Fruit fly (Drosophila melanogaster) whole organism, embryonic: ENCODE results near the gene Glys.
A peak's percentile ranks its signal among the peaks of the same experiment; 100 is the strongest.

Experiments used
- Atf-2 ChIP-seq: fragments of 200-800 bp; sonication (Bioruptor generic); optimal IDR thresholded peaks from 2 replicates; lab custom pipeline; 2016; ENCODE audit warnings: missing biosample characterization, missing genetic modification characterization
- Awh ChIP-seq: fragments of 200-800 bp; sonication (Bioruptor generic); IDR thresholded peaks from 2 replicates; pipeline ENCODE4, ENCODE4 v1.3.6; 2022; ENCODE audit warnings: missing biosample characterization, missing genetic modification characterization
- C15 ChIP-seq: fragments of 200-800 bp; sonication (Bioruptor generic); IDR thresholded peaks from 3 replicates; pipeline ENCODE4 v1.3.6; 2022; ENCODE audit warnings: missing biosample characterization, missing genetic modification characterization
- CG10274 ChIP-seq: fragments of 200-800 bp; sonication (Bioruptor generic); optimal IDR thresholded peaks from 3 replicates; lab custom pipeline; 2017; ENCODE audit warnings: missing biosample characterization, mild to moderate bottlenecking, missing genetic modification characterization
- CG10543 ChIP-seq: fragments of 200-800 bp; sonication (Bioruptor generic); optimal IDR thresholded peaks from 3 replicates; lab custom pipeline; 2017; ENCODE audit warnings: missing biosample characterization, mild to moderate bottlenecking, missing genetic modification characterization, moderate library complexity
- CG11085 ChIP-seq: fragments of 200-800 bp; sonication (Bioruptor generic); IDR thresholded peaks from 2 replicates; pipeline ENCODE4 v1.3.6; 2022; ENCODE audit warnings: missing biosample characterization, missing genetic modification characterization
- CG11504 ChIP-seq: fragments of 200-800 bp; sonication (Bioruptor generic); optimal IDR thresholded peaks from 3 replicates; lab custom pipeline; 2019; ENCODE audit warnings: missing biosample characterization, mild to moderate bottlenecking, missing genetic modification characterization, moderate library complexity
- CG12104 ChIP-seq: fragments of 200-800 bp; sonication (Bioruptor generic); optimal IDR thresholded peaks from 3 replicates; lab custom pipeline; 2016; ENCODE audit warnings: missing biosample characterization, missing genetic modification characterization
- CG12744 ChIP-seq: fragments of 200-800 bp; sonication (Bioruptor generic); optimal IDR thresholded peaks from 2 replicates; lab custom pipeline; 2016; ENCODE audit warnings: missing biosample characterization, missing genetic modification characterization
- CG12769 ChIP-seq: fragments of 200-800 bp; sonication (Bioruptor generic); optimal IDR thresholded peaks from 2 replicates; lab custom pipeline; 2019; ENCODE audit warnings: missing biosample characterization, mild to moderate bottlenecking, missing genetic modification characterization, moderate library complexity
- CG14014 ChIP-seq: fragments of 200-800 bp; sonication (Bioruptor generic); IDR thresholded peaks from 2 replicates; pipeline ENCODE4 v1.3.6; 2022; ENCODE audit warnings: missing biosample characterization, missing genetic modification characterization
- CG18262 ChIP-seq: fragments of 200-800 bp; optimal IDR thresholded peaks from 3 replicates; lab custom pipeline; 2019; ENCODE audit warnings: missing biosample characterization, mild to moderate bottlenecking, missing genetic modification characterization, moderate library complexity
- CG18599 ChIP-seq: fragments of 200-800 bp; sonication (Bioruptor generic); optimal IDR thresholded peaks from 3 replicates; lab custom pipeline; 2017; ENCODE audit warnings: missing biosample characterization, missing genetic modification characterization, mild to moderate bottlenecking, moderate library complexity, missing genetic modification reagents
- CG2678 ChIP-seq: fragments of 200-800 bp; sonication (Bioruptor generic); optimal IDR thresholded peaks from 3 replicates; lab custom pipeline; 2019; ENCODE audit warnings: missing biosample characterization, mild to moderate bottlenecking, missing genetic modification characterization, moderate library complexity
- CG31388 ChIP-seq: fragments of 200-800 bp; sonication (Bioruptor generic); optimal IDR thresholded peaks from 2 replicates; lab custom pipeline; 2016; ENCODE audit warnings: missing biosample characterization, missing genetic modification characterization
- CG32772 ChIP-seq: fragments of 200-800 bp; sonication (Bioruptor generic); IDR thresholded peaks from 2 replicates; pipeline ENCODE4 v1.3.6; 2022; ENCODE audit warnings: missing biosample characterization, missing genetic modification characterization
- CG33557 ChIP-seq: fragments of 200-800 bp; sonication (Bioruptor generic); optimal IDR thresholded peaks from 2 replicates; lab custom pipeline; 2019; ENCODE audit warnings: missing biosample characterization, mild to moderate bottlenecking, missing genetic modification characterization, moderate library complexity
- CG5180 ChIP-seq: fragments of 200-800 bp; sonication (Bioruptor generic); optimal IDR thresholded peaks from 3 replicates; lab custom pipeline; 2017; ENCODE audit warnings: missing biosample characterization, missing genetic modification characterization, mild to moderate bottlenecking, moderate library complexity, missing genetic modification reagents
- CG8478 ChIP-seq: fragments of >200 bp; optimal IDR thresholded peaks from 2 replicates; lab custom pipeline; 2018
- CG8924 ChIP-seq: fragments of 200-800 bp; optimal IDR thresholded peaks from 3 replicates; lab custom pipeline; 2019; ENCODE audit warnings: missing biosample characterization, mild to moderate bottlenecking, missing genetic modification characterization, moderate library complexity
- CG9876 ChIP-seq: fragments of 200-800 bp; sonication (Bioruptor generic); optimal IDR thresholded peaks from 2 replicates; lab custom pipeline; 2016; ENCODE audit warnings: missing biosample characterization, missing genetic modification characterization
- Camta ChIP-seq: fragments of 200-800 bp; sonication (Bioruptor generic); optimal IDR thresholded peaks from 2 replicates; lab custom pipeline; 2016; ENCODE audit warnings: missing biosample characterization, missing genetic modification characterization
- Fer3 ChIP-seq: fragments of 200-800 bp; sonication (Bioruptor generic); optimal IDR thresholded peaks from 2 replicates; lab custom pipeline; 2018; ENCODE audit warnings: missing biosample characterization, mild to moderate bottlenecking, missing genetic modification characterization, moderate library complexity
- Hmx ChIP-seq: fragments of 200-800 bp; sonication (Bioruptor generic); optimal IDR thresholded peaks from 2 replicates; lab custom pipeline; 2016; ENCODE audit warnings: missing biosample characterization, missing genetic modification characterization
- MESR4 ChIP-seq: fragments of 200-800 bp; sonication (Bioruptor generic); optimal IDR thresholded peaks from 2 replicates; lab custom pipeline; 2018; ENCODE audit warnings: missing biosample characterization, mild to moderate bottlenecking, missing genetic modification characterization, moderate library complexity
- Max ChIP-seq: fragments of 200-800 bp; sonication (Bioruptor generic); optimal IDR thresholded peaks from 2 replicates; lab custom pipeline; 2016; ENCODE audit warnings: missing biosample characterization, mild to moderate bottlenecking, missing genetic modification characterization
- NC2β ChIP-seq: fragments of 200-800 bp; sonication (Bioruptor generic); optimal IDR thresholded peaks from 2 replicates; lab custom pipeline; 2016; ENCODE audit warnings: missing biosample characterization, missing genetic modification characterization
- PHDP ChIP-seq: fragments of 200-800 bp; sonication (Bioruptor generic); optimal IDR thresholded peaks from 3 replicates; lab custom pipeline; 2018; ENCODE audit warnings: missing biosample characterization, mild to moderate bottlenecking, missing genetic modification characterization, moderate library complexity
- Spps ChIP-seq: fragments of 200-800 bp; sonication (Bioruptor generic); optimal IDR thresholded peaks from 2 replicates; lab custom pipeline; 2018; ENCODE audit warnings: missing biosample characterization, mild to moderate bottlenecking, missing genetic modification characterization
- Sry-δ ChIP-seq: fragments of 200-800 bp; sonication (Bioruptor generic); optimal IDR thresholded peaks from 2 replicates; lab custom pipeline; 2016; ENCODE audit warnings: missing biosample characterization, missing genetic modification characterization
- al ChIP-seq: fragments of 200-800 bp; sonication (Bioruptor generic); IDR thresholded peaks from 2 replicates; pipeline ENCODE4 v1.3.6; 2022; ENCODE audit warnings: missing biosample characterization, missing genetic modification characterization
- ara ChIP-seq: fragments of 200-800 bp; sonication (Bioruptor generic); IDR thresholded peaks from 2 replicates; pipeline ENCODE4 v1.3.6; 2022; ENCODE audit warnings: missing biosample characterization, missing genetic modification characterization
- ase ChIP-seq: fragments of 200-800 bp; sonication (Bioruptor generic); IDR thresholded peaks from 3 replicates; pipeline ENCODE4 v1.3.6; 2022; ENCODE audit warnings: missing biosample characterization, missing genetic modification characterization
- crc ChIP-seq: fragments of 200-800 bp; sonication (Bioruptor generic); optimal IDR thresholded peaks from 2 replicates; lab custom pipeline; 2016; ENCODE audit warnings: missing biosample characterization, missing genetic modification characterization
- crol ChIP-seq: fragments of 200-800 bp; sonication (Bioruptor generic); IDR thresholded peaks from 2 replicates; pipeline ENCODE4 v1.3.6; 2022; ENCODE audit warnings: missing biosample characterization, missing genetic modification characterization
- disco-r ChIP-seq: fragments of 200-800 bp; sonication (Bioruptor generic); optimal IDR thresholded peaks from 2 replicates; lab custom pipeline; 2016; ENCODE audit warnings: missing biosample characterization, missing genetic modification characterization
- emc ChIP-seq: fragments of 200-800 bp; sonication (Bioruptor generic); optimal IDR thresholded peaks from 2 replicates; lab custom pipeline; 2016; ENCODE audit warnings: missing biosample characterization, missing genetic modification characterization
- h ChIP-seq: fragments of >200 bp; optimal IDR thresholded peaks from 2 replicates; lab custom pipeline; 2017
- hbn ChIP-seq: fragments of 200-800 bp; sonication (Bioruptor generic); IDR thresholded peaks from 2 replicates; pipeline ENCODE4 v1.3.6; 2022; ENCODE audit warnings: missing biosample characterization, missing genetic modification characterization; ENCODE audit not compliant: partially characterized antibody
- hkb ChIP-seq, 2 experiments: fragments of 200-800 bp in 1 of 2; fragments of >200 bp in 1 of 2; sonication (Bioruptor generic) in 1 of 2; IDR thresholded peaks in 1 of 2; optimal IDR thresholded peaks in 1 of 2; 2 replicates each; pipeline versions ENCODE4 v1.3.6 to Lab custom; 2017 to 2022; ENCODE audit warnings: missing biosample characterization in 1 of 2, missing genetic modification characterization in 1 of 2
- insv ChIP-seq, 2 experiments: fragments of 200-800 bp; sonication (Bioruptor generic); optimal IDR thresholded peaks; 3 replicates each; lab custom pipeline; 2016 to 2018; ENCODE audit warnings: missing biosample characterization in 2 of 2, missing genetic modification characterization in 2 of 2
- lilli ChIP-seq: fragments of 200-800 bp; sonication (Bioruptor generic); optimal IDR thresholded peaks from 3 replicates; lab custom pipeline; 2016; ENCODE audit warnings: missing biosample characterization, missing genetic modification characterization
- mirr ChIP-seq: fragments of 200-800 bp; sonication (Bioruptor generic); optimal IDR thresholded peaks from 3 replicates; lab custom pipeline; 2018; ENCODE audit warnings: missing biosample characterization, mild to moderate bottlenecking, missing genetic modification characterization
- p53 ChIP-seq: fragments of 200-800 bp; sonication (Bioruptor generic); optimal IDR thresholded peaks from 2 replicates; lab custom pipeline; 2016; ENCODE audit warnings: missing biosample characterization, missing genetic modification characterization
- pho ChIP-seq: fragments of 200-800 bp; sonication (Bioruptor generic); optimal IDR thresholded peaks from 2 replicates; lab custom pipeline; 2016; ENCODE audit warnings: missing biosample characterization, missing genetic modification characterization
- ranshi ChIP-seq: fragments of 200-800 bp; sonication (Bioruptor generic); IDR thresholded peaks from 2 replicates; pipeline ENCODE4 v1.3.6; 2022; ENCODE audit warnings: missing biosample characterization, missing genetic modification characterization
- sens ChIP-seq: fragments of 200-800 bp; sonication (Bioruptor generic); peaks from one replicate; lab custom pipeline; 2016; ENCODE audit warnings: missing biosample characterization, missing genetic modification characterization
- ssp ChIP-seq: fragments of 200-800 bp; sonication (Bioruptor generic); IDR thresholded peaks from 2 replicates; pipeline ENCODE4 v1.3.6; 2022; ENCODE audit warnings: missing biosample characterization, missing genetic modification characterization
- unc-4 ChIP-seq: fragments of 200-800 bp; sonication (Bioruptor generic); IDR thresholded peaks from 2 replicates; pipeline ENCODE4 v1.3.6; 2022; ENCODE audit warnings: missing biosample characterization, missing genetic modification characterization; ENCODE audit not compliant: partially characterized antibody
- usp ChIP-seq: fragments of >200 bp; optimal IDR thresholded peaks from 2 replicates; lab custom pipeline; 2017; ENCODE audit warnings: missing biosample characterization, missing genetic modification characterization
- zfh2 ChIP-seq: fragments of 200-800 bp; sonication (Bioruptor generic); optimal IDR thresholded peaks from 2 replicates; lab custom pipeline; 2016; ENCODE audit warnings: missing biosample characterization, missing genetic modification characterization

Glys gene

DNA sequence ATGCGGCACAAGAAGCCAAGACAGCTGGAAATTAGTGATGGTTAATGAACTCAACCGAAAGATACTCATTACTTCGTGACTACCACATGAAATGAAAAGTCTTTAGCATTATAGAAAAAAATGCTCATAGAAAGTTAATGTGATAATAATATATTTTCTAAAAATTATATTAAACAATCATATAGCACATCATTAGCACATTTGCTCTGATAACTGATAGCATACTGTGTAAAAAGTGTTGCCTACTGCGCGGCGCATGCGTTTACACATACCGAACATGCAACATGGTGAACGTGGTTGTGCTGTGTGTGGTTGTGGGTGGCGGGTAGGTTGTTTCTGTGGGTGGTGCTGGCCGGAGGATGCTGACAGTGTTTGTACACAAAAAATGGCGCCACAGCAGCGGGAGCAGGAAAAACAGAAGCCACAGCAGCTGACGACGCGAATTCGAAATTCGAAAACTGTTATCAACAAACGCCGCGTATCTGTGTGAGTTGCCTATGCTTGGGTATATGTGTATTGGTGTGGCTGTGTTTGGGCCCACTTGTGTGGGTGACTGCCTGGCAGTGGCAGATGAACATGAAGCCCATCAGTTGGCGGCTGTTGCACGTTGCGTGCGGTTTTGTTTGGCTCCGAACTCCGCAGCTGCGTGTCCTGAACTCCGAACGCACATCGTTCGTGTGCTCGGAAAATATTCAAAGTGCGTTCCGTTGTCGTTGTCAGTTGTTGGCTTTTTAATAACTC lies 2.6 kb upstream of the Glys start, which contains the start of gene Gyc88E (continued):
- TF ChIP-seq hkb (optimal IDR thresholded peaks at IDR 0.05; lab: Kevin White, UChicago) (no peak), hkb (GFP tag; IDR thresholded peaks at IDR 0.05; lab: Robert Waterston, UW) (peak; percentile 63), ssp (peak; percentile 40; the same call in 1 of the 2 replicates), usp (no peak), CG8924 (no peak), CG10274 (GFP tag; lab: Kevin White, UChicago) (no peak), Atf-2 (GFP tag; lab: Kevin White, UChicago) (no peak), CG33557 (GFP tag; lab: Kevin White, UChicago) (no peak), Hmx (GFP tag; lab: Kevin White, UChicago) (no peak), CG9876 (GFP tag; lab: Kevin White, UChicago) (no peak), Awh (GFP tag; lab: Robert Waterston, UW) (0 out of 2 replicates have a peak, but pooled peaks have one; percentile 47), C15 (GFP tag; lab: Robert Waterston, UW) (no peak), lilli (GFP tag; lab: Kevin White, UChicago) (no peak), disco-r (GFP tag; lab: Kevin White, UChicago) (no peak), crol (GFP tag; lab: Robert Waterston, UW) (no peak), crc (GFP tag; lab: Kevin White, UChicago) (no peak), insv (GFP tag; optimal IDR thresholded peaks at IDR 0.05; lab: Kevin White, UChicago) (no peak), CG31388 (GFP tag; lab: Kevin White, UChicago) (no peak), zfh2 (GFP tag; lab: Kevin White, UChicago) (no peak), CG12769 (tag; lab: Kevin White, UChicago) (no peak), CG12744 (GFP tag; lab: Kevin White, UChicago) (no peak), CG18262 (no peak), CG11085 (0 out of 2 replicates have a peak, but pooled peaks have one; percentile 11), Fer3 (tag; lab: Kevin White, UChicago) (no peak), pho (no peak), PHDP (no peak), ranshi (peak; percentile 46; the same call in 1 of the 2 replicates), CG10543 (GFP tag; lab: Kevin White, UChicago) (no peak), h (no peak), Sry-δ (GFP tag; lab: Kevin White, UChicago) (no peak), Camta (GFP tag; lab: Kevin White, UChicago) (no peak), emc (GFP tag; lab: Kevin White, UChicago) (no peak), CG12104 (no peak), Max (GFP tag; lab: Kevin White, UChicago) (no peak), MESR4 (GFP tag; lab: Kevin White, UChicago) (no peak), unc-4 (GFP tag; lab: Robert Waterston, UW) (no peak), ase (GFP tag; lab: Robert Waterston, UW) (0 out of 3 replicates have a peak, but pooled peaks have one; percentile 42), Spps (tag; lab: Kevin White, UChicago) (no peak), NC2β (no peak), CG11504 (tag; lab: Kevin White, UChicago) (peak; percentile 39), ara (GFP tag; lab: Robert Waterston, UW) (no peak), CG18599 (GFP tag; lab: Kevin White, UChicago) (peak; percentile 41), sens (GFP tag; lab: Kevin White, UChicago) (no peak), hbn (no peak), CG5180 (peak; percentile 93), CG32772 (GFP tag; lab: Robert Waterston, UW) (peak; percentile 43; the same call in 1 of the 2 replicates), p53 (GFP tag; lab: Kevin White, UChicago) (no peak), CG8478 (lab: Kevin White, UChicago) (no peak), mirr (no peak), CG14014 (no peak), CG2678 (tag; lab: Kevin White, UChicago) (peak; percentile 69), al (no peak)
